Fruit fly (Drosophila melanogaster): ENCODE data around the gene HP4.

- no peak for TF ChIP-seq bigmax (GFP tag; optimal IDR thresholded peaks at IDR 0.05)
- no peak for TF ChIP-seq CG4282 (GFP tag; optimal IDR thresholded peaks at IDR 0.05)
Observed at dm6 chr3L:7968422-7969030, 7.4 kb downstream of the HP4 start.

Measured in whole organism, embryonic.